Worm (Caenorhabditis elegans): Measurements from ENCODE around the gene grd-5.
A peak's percentile ranks its signal among the peaks of the same experiment; 100 is the strongest.

Gene grd-5

ce11 chrV:8629029-8629428 is 10.2 kb downstream of the grd-5 start, which contains the start of gene F41E6.12:
F41E6.12 (minus strand) TSS chrV:8629129.
- TF ChIP-seq tlf-1 (GFP tag; optimal IDR thresholded peaks at IDR 0.05) (peak; percentile 47), ceh-27 (GFP tag; optimal IDR thresholded peaks at IDR 0.05) (no peak), let-526 (GFP tag; IDR thresholded peaks at IDR 0.05) (no peak), Y53G8AR.9 (GFP tag; conservative IDR thresholded peaks at IDR 0.05) (peak; percentile 41; the same call in 1 of the 2 replicates), ama-1 (optimal IDR thresholded peaks at IDR 0.05) (peak; percentile 69), ama-1 (GFP tag; optimal IDR thresholded peaks at IDR 0.05) (no peak), cebp-1 (GFP tag; IDR thresholded peaks at IDR 0.05) (no peak), cebp-1 (tag; optimal IDR thresholded peaks at IDR 0.05) (no peak), atf-7 (tag; optimal IDR thresholded peaks at IDR 0.05) (no peak), lag-1 (GFP tag; IDR thresholded peaks at IDR 0.05) (no peak), attf-5 (GFP tag; optimal IDR thresholded peaks at IDR 0.05) (no peak), xnd-1 (tag; optimal IDR thresholded peaks at IDR 0.05) (no peak), ceh-79 (tag; optimal IDR thresholded peaks at IDR 0.05) (no peak), F33H1.4 (GFP tag; IDR thresholded peaks at IDR 0.05) (0 out of 2 replicates have a peak, but pooled peaks have one; percentile 3), gei-17 (GFP tag; optimal IDR thresholded peaks at IDR 0.05) (no peak), sptf-2 (GFP tag; optimal IDR thresholded peaks at IDR 0.05) (no peak), rec-8 (tag; optimal IDR thresholded peaks at IDR 0.05) (no peak), lin-54 (GFP tag; optimal IDR thresholded peaks at IDR 0.05) (no peak), snpc-4 (GFP tag; optimal IDR thresholded peaks at IDR 0.05) (no peak), snpc-4 (tag; optimal IDR thresholded peaks at IDR 0.05) (no peak), mxl-1 (tag; optimal IDR thresholded peaks at IDR 0.05) (no peak), rcor-1 (GFP tag; IDR thresholded peaks at IDR 0.05) (0 out of 2 replicates have a peak, but pooled peaks have one; percentile 15), K12H6.12 (tag; optimal IDR thresholded peaks at IDR 0.05) (no peak), unc-130 (GFP tag; optimal IDR thresholded peaks at IDR 0.05) (no peak), hlh-12 (tag; optimal IDR thresholded peaks at IDR 0.05) (no peak)

DNA sequence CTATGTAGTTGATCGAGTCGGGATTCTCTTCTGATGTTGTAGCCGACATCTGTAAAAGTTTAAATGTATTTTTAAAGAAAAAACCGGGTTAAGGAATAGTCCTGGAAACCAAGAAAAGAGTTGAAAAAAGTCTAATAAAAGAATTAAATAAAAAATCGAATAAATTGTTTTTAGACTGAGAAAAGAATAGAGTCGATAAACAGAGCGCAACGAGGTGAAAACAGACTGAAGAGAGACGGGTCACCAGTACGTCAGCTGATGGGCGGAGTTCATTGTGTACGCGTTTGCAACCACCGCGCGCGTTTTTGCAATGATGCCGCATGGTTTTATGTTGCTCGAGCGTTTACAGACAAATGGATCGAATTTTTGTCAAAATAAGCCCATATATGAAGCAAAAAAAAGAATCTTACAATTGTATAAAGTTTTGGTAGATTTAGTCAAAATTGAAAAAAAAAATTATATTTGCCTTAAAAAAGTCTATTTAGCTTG is 12.5 kb downstream of the grd-5 start, which contains the start of gene atg-18:
Gene atg-18 (minus strand): TSS at position 51 of the 489 bp plus-strand sequence.
- TF ChIP-seq ztf-18 (tag; optimal IDR thresholded peaks at IDR 0.05), result peak; percentile 41
- TF ChIP-seq rpc-1 (optimal IDR thresholded peaks at IDR 0.05), result peak; percentile 31
- no peak for TF ChIP-seq rpc-1 (tag; optimal IDR thresholded peaks at IDR 0.05)
- TF ChIP-seq pbrm-1 (GFP tag; IDR thresholded peaks at IDR 0.05), result peak; percentile 68
- TF ChIP-seq tbp1 (GFP tag; optimal IDR thresholded peaks at IDR 0.05), result no peak
- TF ChIP-seq snpc-4 (GFP tag; optimal IDR thresholded peaks at IDR 0.05), result no peak
- peak in 1 of 4 experiments; percentile 26 for TF ChIP-seq snpc-4 (tag; optimal IDR thresholded peaks at IDR 0.05)
- no peak for TF ChIP-seq rec-8 (tag; optimal IDR thresholded peaks at IDR 0.05)
- peak; percentile 26 for TF ChIP-seq pha-4 (tag; optimal IDR thresholded peaks at IDR 0.05)
- TF ChIP-seq lsy-27 (tag; optimal IDR thresholded peaks at IDR 0.05; ENCODE audit: borderline replicate concordance, insufficient read depth), result no peak
- TF ChIP-seq Y67H2A.10 (GFP tag; conservative IDR thresholded peaks at IDR 0.05), result 0 out of 2 replicates have a peak, but pooled peaks have one; percentile 52
- no peak for TF ChIP-seq xnd-1 (tag; optimal IDR thresholded peaks at IDR 0.05)
- TF ChIP-seq hmg-1.2 (GFP tag; IDR thresholded peaks at IDR 0.05), result peak; percentile 31; the same call in 1 of the 2 replicates
- TF ChIP-seq ZK185.1 (tag; optimal IDR thresholded peaks at IDR 0.05; ENCODE audit: poor library complexity, severe bottlenecking), result peak; percentile 11
- no peak for TF ChIP-seq attf-3 (GFP tag; conservative IDR thresholded peaks at IDR 0.05)
- TF ChIP-seq zim-3 (tag; optimal IDR thresholded peaks at IDR 0.05), result no peak
- TF ChIP-seq madf-10 (tag; optimal IDR thresholded peaks at IDR 0.05), result peak; percentile 78
- 0 out of 2 replicates have a peak, but pooled peaks have one; percentile 9 for TF ChIP-seq ztf-25 (GFP tag; IDR thresholded peaks at IDR 0.05)
- no peak for TF ChIP-seq C17E4.6 (GFP tag; IDR thresholded peaks at IDR 0.05)
- no peak for TF ChIP-seq snpc-1.1 (tag; optimal IDR thresholded peaks at IDR 0.05; ENCODE audit: insufficient read depth)
- TF ChIP-seq T07F8.4 (tag; optimal IDR thresholded peaks at IDR 0.05), result no peak
- TF ChIP-seq nfya-1 (tag; optimal IDR thresholded peaks at IDR 0.05; ENCODE audit: borderline replicate concordance, insufficient read depth), result no peak
- TF ChIP-seq snpc-1.3 (tag; optimal IDR thresholded peaks at IDR 0.05; ENCODE audit: insufficient read depth), result no peak
- TF ChIP-seq ztf-6 (GFP tag; IDR thresholded peaks at IDR 0.05), result no peak
- no peak for TF ChIP-seq F57C9.4 (tag; optimal IDR thresholded peaks at IDR 0.05)
- TF ChIP-seq F55B11.4 (tag; optimal IDR thresholded peaks at IDR 0.05; ENCODE audit: borderline replicate concordance, insufficient read depth), result no peak
- TF ChIP-seq nhr-80 (tag; optimal IDR thresholded peaks at IDR 0.05), result peak; percentile 82
